Fruit fly (Drosophila melanogaster): ENCODE measurements around the gene INPP5E.

Gene INPP5E

dm6 chr3L:12266343-12267287, 10.8 kb upstream of the INPP5E start, which contains the start of gene app (continued):
- peak; percentile 80 for TF ChIP-seq Dip3 (GFP tag; optimal IDR thresholded peaks at IDR 0.05)
- peak; percentile 33 for TF ChIP-seq dm (GFP tag; optimal IDR thresholded peaks at IDR 0.05)
- no peak for TF ChIP-seq CG7963 (GFP tag; IDR thresholded peaks at IDR 0.05; ENCODE audit: partially characterized antibody)
- TF ChIP-seq CG2202 (tag; optimal IDR thresholded peaks at IDR 0.05), result peak; percentile 72
- TF ChIP-seq sob (GFP tag; IDR thresholded peaks at IDR 0.05), result peak; percentile 89
- TF ChIP-seq Nf-YA (GFP tag; IDR thresholded peaks at IDR 0.05), result peak; percentile 69
- TF ChIP-seq Meics (GFP tag; optimal IDR thresholded peaks at IDR 0.05), result peak; percentile 91
- peak; percentile 89 for TF ChIP-seq PHDP (tag; optimal IDR thresholded peaks at IDR 0.05)
- TF ChIP-seq CG7556 (GFP tag; optimal IDR thresholded peaks at IDR 0.05), result peak; percentile 81
- peak; percentile 90 for TF ChIP-seq phol (tag; optimal IDR thresholded peaks at IDR 0.05)
- TF ChIP-seq CG4730 (GFP tag; IDR thresholded peaks at IDR 0.05), result peak; percentile 84
- TF ChIP-seq Bgb (GFP tag; IDR thresholded peaks at IDR 0.05; ENCODE audit: partially characterized antibody), result peak; percentile 46; the same call in 1 of the 2 replicates
- no peak for TF ChIP-seq Dfd (GFP tag; optimal IDR thresholded peaks at IDR 0.05)
- TF ChIP-seq Rfx (GFP tag; IDR thresholded peaks at IDR 0.05), result peak; percentile 93
- 0 out of 2 replicates have a peak, but pooled peaks have one; percentile 22 for TF ChIP-seq Dref (GFP tag; IDR thresholded peaks at IDR 0.05)
- TF ChIP-seq CG11085 (GFP tag; IDR thresholded peaks at IDR 0.05), result peak; percentile 79
- TF ChIP-seq CG3065 (GFP tag; optimal IDR thresholded peaks at IDR 0.05), result peak; percentile 14
- TF ChIP-seq CG12391 (tag; optimal IDR thresholded peaks at IDR 0.05), result peak; percentile 87
- TF ChIP-seq CG3281 (GFP tag; optimal IDR thresholded peaks at IDR 0.05), result peak; percentile 90
- TF ChIP-seq dmrt99B (tag; optimal IDR thresholded peaks at IDR 0.05), result peak; percentile 85
- peak; percentile 19; the same call in 1 of the 2 replicates for TF ChIP-seq CG13287 (GFP tag; IDR thresholded peaks at IDR 0.05; ENCODE audit: partially characterized antibody)
- peak; percentile 88 for TF ChIP-seq B-H1 (GFP tag; IDR thresholded peaks at IDR 0.05)
- TF ChIP-seq eyg (GFP tag; optimal IDR thresholded peaks at IDR 0.05), result peak; percentile 50
- TF ChIP-seq Antp (GFP tag; optimal IDR thresholded peaks at IDR 0.05), result peak; percentile 74
- TF ChIP-seq TFAM (GFP tag; optimal IDR thresholded peaks at IDR 0.05), result peak; percentile 40
- no peak for TF ChIP-seq sqz (GFP tag; optimal IDR thresholded peaks at IDR 0.05)
- peak; percentile 17 for TF ChIP-seq CG12236 (GFP tag; optimal IDR thresholded peaks at IDR 0.05)
- TF ChIP-seq Ada2b (GFP tag; IDR thresholded peaks at IDR 0.05), result peak; percentile 84
- peak; percentile 71 for TF ChIP-seq nerfin-1 (tag; optimal IDR thresholded peaks at IDR 0.05)
- peak; percentile 74 for TF ChIP-seq Blimp-1 (GFP tag; optimal IDR thresholded peaks at IDR 0.05)
- TF ChIP-seq disco-r (GFP tag; optimal IDR thresholded peaks at IDR 0.05), result peak; percentile 65
- TF ChIP-seq Adf1 (GFP tag; IDR thresholded peaks at IDR 0.05), result peak; percentile 56
- TF ChIP-seq CG6654 (GFP tag; optimal IDR thresholded peaks at IDR 0.05), result peak; percentile 58
- TF ChIP-seq CG17912 (GFP tag; optimal IDR thresholded peaks at IDR 0.05), result peak; percentile 89
- no peak for TF ChIP-seq CG42726 (GFP tag; IDR thresholded peaks at IDR 0.05; ENCODE audit: partially characterized antibody)
- peak; percentile 66 for TF ChIP-seq NC2α (GFP tag; optimal IDR thresholded peaks at IDR 0.05)
- TF ChIP-seq CG11093 (GFP tag; IDR thresholded peaks at IDR 0.05), result peak; percentile 89
- TF ChIP-seq Dip2 (GFP tag; IDR thresholded peaks at IDR 0.05), result no peak
- no peak for TF ChIP-seq CG16813 (GFP tag; IDR thresholded peaks at IDR 0.05; ENCODE audit: partially characterized antibody)
- TF ChIP-seq NfI (GFP tag; optimal IDR thresholded peaks at IDR 0.05), result peak; percentile 95
- peak; percentile 25 for TF ChIP-seq CG1832 (GFP tag; optimal IDR thresholded peaks at IDR 0.05)
- peak; percentile 62 for TF ChIP-seq CG4360 (GFP tag; IDR thresholded peaks at IDR 0.05)
- TF ChIP-seq CG17359 (tag; optimal IDR thresholded peaks at IDR 0.05), result peak; percentile 89
- TF ChIP-seq psq (GFP tag; optimal IDR thresholded peaks at IDR 0.05), result no peak
- TF ChIP-seq CG11398 (GFP tag; optimal IDR thresholded peaks at IDR 0.05), result peak; percentile 41
- peak; percentile 91 for TF ChIP-seq sens (GFP tag)
- TF ChIP-seq CG4328 (GFP tag; optimal IDR thresholded peaks at IDR 0.05), result peak; percentile 94
- peak in 1 of 3 experiments; percentile 75 for TF ChIP-seq lola (GFP tag; optimal IDR thresholded peaks at IDR 0.05)

Data from whole organism, embryonic.